Worm (Caenorhabditis elegans): ENCODE data around the gene K10H10.5.

Gene K10H10.5

ce11 chrII:14474700-14475099 is 26.8 kb upstream of the K10H10.5 start:
- peak; percentile 50 for TF ChIP-seq rpc-1 (optimal IDR thresholded peaks at IDR 0.05)
- TF ChIP-seq rpc-1 (tag; optimal IDR thresholded peaks at IDR 0.05), result peak; percentile 70
- TF ChIP-seq nfya-2 (GFP tag; IDR thresholded peaks at IDR 0.05), result no peak
- no peak for TF ChIP-seq lin-40 (tag; optimal IDR thresholded peaks at IDR 0.05)
- no peak for TF ChIP-seq lsl-1 (GFP tag; optimal IDR thresholded peaks at IDR 0.05)
- TF ChIP-seq B0261.1 (tag; optimal IDR thresholded peaks at IDR 0.05), result peak; percentile 69
- TF ChIP-seq hmg-1.2 (GFP tag; IDR thresholded peaks at IDR 0.05), result peak; percentile 39
- no peak for TF ChIP-seq nhr-90 (tag; optimal IDR thresholded peaks at IDR 0.05)
- TF ChIP-seq bed-1 (GFP tag; IDR thresholded peaks at IDR 0.05), result no peak
- peak; percentile 44 for TF ChIP-seq mcd-1 (GFP tag; IDR thresholded peaks at IDR 0.05)
- no peak for TF ChIP-seq lin-26 (GFP tag; IDR thresholded peaks at IDR 0.05)
- no peak for TF ChIP-seq nhr-27 (tag; optimal IDR thresholded peaks at IDR 0.05)
- TF ChIP-seq tbp1 (GFP tag; optimal IDR thresholded peaks at IDR 0.05), result peak; percentile 86
- TF ChIP-seq D2030.7 (GFP tag; IDR thresholded peaks at IDR 0.05), result no peak
- peak; percentile 18 for TF ChIP-seq lin-54 (GFP tag; optimal IDR thresholded peaks at IDR 0.05)
- TF ChIP-seq ceh-40 (GFP tag; IDR thresholded peaks at IDR 0.05), result no peak
- no peak for TF ChIP-seq C06A6.2 (GFP tag; conservative IDR thresholded peaks at IDR 0.05)
- TF ChIP-seq egrh-3 (GFP tag; IDR thresholded peaks at IDR 0.05), result no peak
- no peak for TF ChIP-seq ztf-18 (tag; optimal IDR thresholded peaks at IDR 0.05)
- no peak for TF ChIP-seq ztf-26 (tag; optimal IDR thresholded peaks at IDR 0.05)
- TF ChIP-seq T26A5.8 (tag; optimal IDR thresholded peaks at IDR 0.05), result no peak
- no peak for TF ChIP-seq unc-130 (GFP tag; optimal IDR thresholded peaks at IDR 0.05)
- no peak for TF ChIP-seq Y53F4B.3 (GFP tag; IDR thresholded peaks at IDR 0.05)
- no peak for TF ChIP-seq let-526 (GFP tag; IDR thresholded peaks at IDR 0.05)
- TF ChIP-seq lin-35 (GFP tag; optimal IDR thresholded peaks at IDR 0.05), result no peak
- TF ChIP-seq akir-1 (GFP tag; optimal IDR thresholded peaks at IDR 0.05), result no peak
- no peak for TF ChIP-seq nfya-1 (tag; optimal IDR thresholded peaks at IDR 0.05; ENCODE audit: borderline replicate concordance, insufficient read depth)
- TF ChIP-seq snpc-4 (GFP tag; optimal IDR thresholded peaks at IDR 0.05), result no peak
- TF ChIP-seq snpc-4 (tag; optimal IDR thresholded peaks at IDR 0.05), result peak in 1 of 4 experiments; percentile 27
- no peak for TF ChIP-seq B0019.2 (GFP tag; conservative IDR thresholded peaks at IDR 0.05)
- TF ChIP-seq F57C9.4 (tag; optimal IDR thresholded peaks at IDR 0.05), result no peak
- no peak for TF ChIP-seq nfyb-1 (GFP tag; IDR thresholded peaks at IDR 0.05)
- TF ChIP-seq Y95B8A.8 (GFP tag; IDR thresholded peaks at IDR 0.05), result no peak
- TF ChIP-seq attf-3 (GFP tag; conservative IDR thresholded peaks at IDR 0.05), result no peak
- TF ChIP-seq F22D6.2 (tag; optimal IDR thresholded peaks at IDR 0.05), result no peak
- no peak for TF ChIP-seq lag-1 (GFP tag; IDR thresholded peaks at IDR 0.05)
- no peak for TF ChIP-seq F23B12.7 (tag; optimal IDR thresholded peaks at IDR 0.05; ENCODE audit: insufficient read depth)
- no peak for TF ChIP-seq ceh-79 (tag; optimal IDR thresholded peaks at IDR 0.05)

- TF ChIP-seq hmg-20 (GFP tag; IDR thresholded peaks at IDR 0.05) (no peak), cebp-2 (GFP tag; IDR thresholded peaks at IDR 0.05) (no peak), die-1 (tag; optimal IDR thresholded peaks at IDR 0.05) (no peak), snpc-3.4 (tag; optimal IDR thresholded peaks at IDR 0.05) (peak; percentile 36), D2030.7 (GFP tag; IDR thresholded peaks at IDR 0.05) (peak; percentile 90), repo-1 (tag; optimal IDR thresholded peaks at IDR 0.05) (no peak), fkh-3 (tag; optimal IDR thresholded peaks at IDR 0.05) (no peak), dpl-1 (GFP tag; optimal IDR thresholded peaks at IDR 0.05) (peak; percentile 68), rec-8 (tag; optimal IDR thresholded peaks at IDR 0.05) (no peak), mel-28 (tag; optimal IDR thresholded peaks at IDR 0.05; ENCODE audit: borderline replicate concordance) (no peak), nhr-179 (tag; optimal IDR thresholded peaks at IDR 0.05) (no peak), C06A6.2 (GFP tag; conservative IDR thresholded peaks at IDR 0.05) (no peak), bed-2 (GFP tag; IDR thresholded peaks at IDR 0.05) (no peak), unc-62 (GFP tag; optimal IDR thresholded peaks at IDR 0.05) (no peak), lin-54 (GFP tag; optimal IDR thresholded peaks at IDR 0.05) (peak; percentile 97), let-526 (GFP tag; IDR thresholded peaks at IDR 0.05) (no peak), bed-1 (GFP tag; IDR thresholded peaks at IDR 0.05) (no peak), attf-3 (GFP tag; conservative IDR thresholded peaks at IDR 0.05) (no peak)
These were observed 21.8 kb upstream of the K10H10.5 start, which contains the start of gene C13B4.1 for ce11 chrII:14479583-14480245. Gene C13B4.1 (minus strand): TSS chrII:14479633.
